Fruit fly (Drosophila melanogaster) whole organism, prepupa: Measurements from ENCODE around the gene slp1.

Experiments used
- Blimp-1 ChIP-seq: fragments of 200-800 bp; sonication (Bioruptor generic); optimal IDR thresholded peaks from 3 replicates; lab custom pipeline; 2017; ENCODE audit warnings: missing biosample characterization, missing genetic modification characterization, mild to moderate bottlenecking, moderate library complexity, missing genetic modification reagents
- CG10669 ChIP-seq: fragments of 200-800 bp; sonication (Bioruptor generic); optimal IDR thresholded peaks from 3 replicates; lab custom pipeline; 2018; ENCODE audit warnings: missing biosample characterization, mild to moderate bottlenecking, missing genetic modification characterization, moderate library complexity
- CG11294 ChIP-seq: fragments of 200-800 bp; sonication (Bioruptor generic); IDR thresholded peaks from 2 replicates; pipeline ENCODE4 v1.3.6; 2022; ENCODE audit warnings: missing biosample characterization, missing genetic modification characterization
- CG11762 ChIP-seq: fragments of 200-800 bp; sonication (Bioruptor generic); optimal IDR thresholded peaks from 3 replicates; lab custom pipeline; 2016; ENCODE audit warnings: missing biosample characterization, missing genetic modification characterization; ENCODE audit not compliant: insufficient read depth
- CG11902 ChIP-seq: fragments of 200-800 bp; sonication (Bioruptor generic); optimal IDR thresholded peaks from 3 replicates; lab custom pipeline; 2016; ENCODE audit warnings: missing biosample characterization, missing genetic modification characterization
- CG16779 ChIP-seq: fragments of 200-800 bp; sonication (Bioruptor generic); optimal IDR thresholded peaks from 3 replicates; lab custom pipeline; 2017; ENCODE audit warnings: missing biosample characterization, mild to moderate bottlenecking, missing genetic modification characterization
- CG3032 ChIP-seq: fragments of 200-800 bp; optimal IDR thresholded peaks from 2 replicates; lab custom pipeline; 2019; ENCODE audit warnings: missing biosample characterization, mild to moderate bottlenecking, missing genetic modification characterization, moderate library complexity
- CG31627 ChIP-seq: fragments of 200-800 bp; sonication (Bioruptor generic); optimal IDR thresholded peaks from 3 replicates; lab custom pipeline; 2016; ENCODE audit warnings: missing biosample characterization, missing genetic modification characterization
- CG34406 ChIP-seq: fragments of 200-800 bp; sonication (Bioruptor generic); optimal IDR thresholded peaks from 3 replicates; lab custom pipeline; 2016; ENCODE audit warnings: missing biosample characterization, missing genetic modification characterization
- CG4318 ChIP-seq: fragments of 200-800 bp; sonication (Bioruptor generic); optimal IDR thresholded peaks from 3 replicates; lab custom pipeline; 2017; ENCODE audit warnings: missing biosample characterization, mild to moderate bottlenecking, missing genetic modification characterization
- CG6163 ChIP-seq: fragments of 200-800 bp; sonication (Bioruptor generic); IDR thresholded peaks from 3 replicates; pipeline ENCODE4 v1.3.6; 2022; ENCODE audit warnings: missing biosample characterization, missing genetic modification characterization
- CG6792 ChIP-seq: fragments of 200-800 bp; sonication (Bioruptor generic); optimal IDR thresholded peaks from 3 replicates; lab custom pipeline; 2016; ENCODE audit warnings: missing biosample characterization, missing genetic modification characterization
- CG6808 ChIP-seq: fragments of 200-800 bp; sonication (Bioruptor generic); optimal IDR thresholded peaks from 3 replicates; lab custom pipeline; 2017; ENCODE audit warnings: missing biosample characterization, missing genetic modification characterization, mild to moderate bottlenecking, moderate library complexity, missing genetic modification reagents
- CG6854 ChIP-seq: fragments of 200-800 bp; sonication (Bioruptor generic); optimal IDR thresholded peaks from 2 replicates; lab custom pipeline; 2017; ENCODE audit warnings: missing biosample characterization, mild to moderate bottlenecking, missing genetic modification characterization
- CG8119 ChIP-seq: fragments of 200-800 bp; sonication (Bioruptor generic); IDR thresholded peaks from 3 replicates; pipeline ENCODE4 v1.3.6; 2022; ENCODE audit warnings: missing biosample characterization, missing genetic modification characterization
- CG8319 ChIP-seq: fragments of 200-800 bp; sonication (Bioruptor generic); optimal IDR thresholded peaks from 3 replicates; lab custom pipeline; 2016; ENCODE audit warnings: missing biosample characterization, missing genetic modification characterization
- CG8632 ChIP-seq: fragments of 200-800 bp; sonication (Bioruptor generic); optimal IDR thresholded peaks from 3 replicates; lab custom pipeline; 2016; ENCODE audit warnings: missing biosample characterization, missing genetic modification characterization
- CG9139 ChIP-seq: fragments of 200-800 bp; sonication (Bioruptor generic); optimal IDR thresholded peaks from 3 replicates; lab custom pipeline; 2017; ENCODE audit warnings: missing biosample characterization, mild to moderate bottlenecking, missing genetic modification characterization
- Eip75B ChIP-seq: fragments of 200-800 bp; sonication (Bioruptor generic); optimal IDR thresholded peaks from 3 replicates; lab custom pipeline; 2016; ENCODE audit warnings: missing biosample characterization, missing genetic modification characterization
- Eip93F ChIP-seq: fragments of 200-800 bp; sonication (Bioruptor generic); optimal IDR thresholded peaks from 2 replicates; lab custom pipeline; 2016; ENCODE audit warnings: missing biosample characterization, mild to moderate bottlenecking, missing genetic modification characterization
- Ets21C ChIP-seq: fragments of 200-800 bp; sonication (Bioruptor generic); optimal IDR thresholded peaks from 3 replicates; lab custom pipeline; 2016; ENCODE audit warnings: missing biosample characterization, missing genetic modification characterization
- Ets96B ChIP-seq: fragments of 200-800 bp; optimal IDR thresholded peaks from 2 replicates; lab custom pipeline; 2019; ENCODE audit warnings: missing biosample characterization, mild to moderate bottlenecking, missing genetic modification characterization, moderate library complexity
- Gug ChIP-seq: fragments of 200-800 bp; sonication (Bioruptor generic); IDR thresholded peaks from 2 replicates; pipeline ENCODE4 v1.3.6; 2022; ENCODE audit warnings: missing biosample characterization, missing genetic modification characterization
- Hr38 ChIP-seq: sonication (Bioruptor generic); optimal IDR thresholded peaks from 2 replicates; lab custom pipeline; 2016; ENCODE audit warnings: missing biosample characterization, missing genetic modification characterization
- Hr39 ChIP-seq: fragments of 200-800 bp; sonication (Bioruptor generic); optimal IDR thresholded peaks from 2 replicates; lab custom pipeline; 2016; ENCODE audit warnings: missing biosample characterization, missing genetic modification characterization
- Hr4 ChIP-seq: fragments of 200-800 bp; sonication (Bioruptor generic); optimal IDR thresholded peaks from 3 replicates; lab custom pipeline; 2016; ENCODE audit warnings: missing biosample characterization, missing genetic modification characterization
- Lpt ChIP-seq: fragments of 200-800 bp; sonication (Bioruptor generic); optimal IDR thresholded peaks from 3 replicates; lab custom pipeline; 2016; ENCODE audit warnings: missing biosample characterization, missing genetic modification characterization
- Met ChIP-seq: fragments of 200-800 bp; sonication (Bioruptor generic); optimal IDR thresholded peaks from 3 replicates; lab custom pipeline; 2016; ENCODE audit warnings: missing biosample characterization, missing genetic modification characterization
- OdsH ChIP-seq: fragments of 200-800 bp; sonication (Bioruptor generic); optimal IDR thresholded peaks from 3 replicates; lab custom pipeline; 2016; ENCODE audit warnings: missing biosample characterization, missing genetic modification characterization
- Smox ChIP-seq: fragments of 200-800 bp; sonication (Bioruptor generic); optimal IDR thresholded peaks from 3 replicates; lab custom pipeline; 2016; ENCODE audit warnings: missing biosample characterization, missing genetic modification characterization
- Sox102F ChIP-seq: fragments of 200-800 bp; sonication (Bioruptor generic); optimal IDR thresholded peaks from 2 replicates; lab custom pipeline; 2016; ENCODE audit warnings: missing biosample characterization, mild to moderate bottlenecking, missing genetic modification characterization
- Sox15 ChIP-seq: fragments of 200-800 bp; sonication (Bioruptor generic); optimal IDR thresholded peaks from 3 replicates; lab custom pipeline; 2016; ENCODE audit warnings: missing biosample characterization, missing genetic modification characterization
- achi ChIP-seq: fragments of 200-800 bp; sonication (Bioruptor generic); optimal IDR thresholded peaks from 3 replicates; lab custom pipeline; 2016; ENCODE audit warnings: missing biosample characterization, missing genetic modification characterization
- acj6 ChIP-seq: fragments of 200-800 bp; sonication (Bioruptor generic); optimal IDR thresholded peaks from 3 replicates; lab custom pipeline; 2016; ENCODE audit warnings: missing biosample characterization, missing genetic modification characterization
- cyc ChIP-seq: fragments of 200-800 bp; sonication (Bioruptor generic); optimal IDR thresholded peaks from 3 replicates; lab custom pipeline; 2016; ENCODE audit warnings: missing biosample characterization, missing genetic modification characterization
- fd85E ChIP-seq: fragments of 200-800 bp; sonication (Bioruptor generic); optimal IDR thresholded peaks from 3 replicates; lab custom pipeline; 2016; ENCODE audit warnings: missing biosample characterization, missing genetic modification characterization
- fkh ChIP-seq: fragments of 200-800 bp; sonication (Bioruptor generic); optimal IDR thresholded peaks from 3 replicates; lab custom pipeline; 2017; ENCODE audit warnings: missing biosample characterization, mild to moderate bottlenecking, missing genetic modification characterization, moderate library complexity
- lz ChIP-seq: fragments of 200-800 bp; sonication (Bioruptor generic); optimal IDR thresholded peaks from 3 replicates; lab custom pipeline; 2016; ENCODE audit warnings: missing biosample characterization, missing genetic modification characterization
- net ChIP-seq: fragments of 200-800 bp; sonication (Bioruptor generic); optimal IDR thresholded peaks from 3 replicates; lab custom pipeline; 2016; ENCODE audit warnings: missing biosample characterization, missing genetic modification characterization
- pdm3 ChIP-seq: fragments of 200-800 bp; sonication (Bioruptor generic); optimal IDR thresholded peaks from 3 replicates; lab custom pipeline; 2016; ENCODE audit warnings: missing biosample characterization, missing genetic modification characterization
- salr ChIP-seq, 2 experiments: fragments of 200-800 bp; sonication (Bioruptor generic); optimal IDR thresholded peaks; 3 replicates each; lab custom pipeline; 2016 to 2018; ENCODE audit warnings: missing biosample characterization in 2 of 2, missing genetic modification characterization in 2 of 2, mild to moderate bottlenecking in 1 of 2
- ss ChIP-seq, 2 experiments: fragments of 200-800 bp; sonication (Bioruptor generic); optimal IDR thresholded peaks; 2 replicates in 1 of 2; 3 replicates in 1 of 2; lab custom pipeline; 2017 to 2018; ENCODE audit warnings: mild to moderate bottlenecking in 2 of 2, missing biosample characterization in 2 of 2, missing genetic modification characterization in 2 of 2, moderate library complexity in 1 of 2
- svp ChIP-seq: fragments of 200-800 bp; sonication (Bioruptor generic); peaks from one replicate; lab custom pipeline; 2016; ENCODE audit warnings: missing biosample characterization, missing genetic modification characterization
- topi ChIP-seq: fragments of 200-800 bp; sonication (Bioruptor generic); optimal IDR thresholded peaks from 3 replicates; lab custom pipeline; 2016; ENCODE audit warnings: missing biosample characterization, missing genetic modification characterization
- vri ChIP-seq: fragments of 200-800 bp; sonication (Bioruptor generic); optimal IDR thresholded peaks from 3 replicates; lab custom pipeline; 2016; ENCODE audit warnings: missing biosample characterization, mild to moderate bottlenecking, missing genetic modification characterization

slp1 gene

dm6 chr2L:3776614-3777196, 48.8 kb upstream of the slp1 start (continued):
- TF ChIP-seq Eip75B (GFP tag; lab: Kevin White, UChicago) (peak; percentile 73), achi (GFP tag; lab: Kevin White, UChicago) (peak; percentile 89), CG11294 (GFP tag; lab: Robert Waterston, UW) (peak; percentile 78), CG8119 (peak; percentile 95), Lpt (GFP tag; lab: Kevin White, UChicago) (peak; percentile 84), OdsH (GFP tag; lab: Kevin White, UChicago) (peak; percentile 84), CG34406 (peak; percentile 89), Hr39 (GFP tag; lab: Kevin White, UChicago) (peak; percentile 13), Sox15 (GFP tag; lab: Kevin White, UChicago) (peak; percentile 48), Smox (GFP tag; lab: Kevin White, UChicago) (peak; percentile 81), CG9139 (GFP tag; lab: Kevin White, UChicago) (peak; percentile 88), CG4318 (peak; percentile 71), fkh (GFP tag; lab: Kevin White, UChicago) (peak; percentile 83), Hr4 (peak; percentile 78), Eip93F (GFP tag; lab: Kevin White, UChicago) (peak; percentile 42), Ets96B (tag; lab: Kevin White, UChicago) (peak; percentile 94)
- TF ChIP-seq, all 60 proteins: peak for 58

dm6 chr2L:3777485-3777884, 48.0 kb upstream of the slp1 start:
- no peak for TF ChIP-seq Sox102F
- no peak for TF ChIP-seq CG6854 (GFP tag; lab: Kevin White, UChicago)
- TF ChIP-seq fd85E (GFP tag; lab: Kevin White, UChicago): no peak
- TF ChIP-seq svp (GFP tag; lab: Kevin White, UChicago): no peak

DNA sequence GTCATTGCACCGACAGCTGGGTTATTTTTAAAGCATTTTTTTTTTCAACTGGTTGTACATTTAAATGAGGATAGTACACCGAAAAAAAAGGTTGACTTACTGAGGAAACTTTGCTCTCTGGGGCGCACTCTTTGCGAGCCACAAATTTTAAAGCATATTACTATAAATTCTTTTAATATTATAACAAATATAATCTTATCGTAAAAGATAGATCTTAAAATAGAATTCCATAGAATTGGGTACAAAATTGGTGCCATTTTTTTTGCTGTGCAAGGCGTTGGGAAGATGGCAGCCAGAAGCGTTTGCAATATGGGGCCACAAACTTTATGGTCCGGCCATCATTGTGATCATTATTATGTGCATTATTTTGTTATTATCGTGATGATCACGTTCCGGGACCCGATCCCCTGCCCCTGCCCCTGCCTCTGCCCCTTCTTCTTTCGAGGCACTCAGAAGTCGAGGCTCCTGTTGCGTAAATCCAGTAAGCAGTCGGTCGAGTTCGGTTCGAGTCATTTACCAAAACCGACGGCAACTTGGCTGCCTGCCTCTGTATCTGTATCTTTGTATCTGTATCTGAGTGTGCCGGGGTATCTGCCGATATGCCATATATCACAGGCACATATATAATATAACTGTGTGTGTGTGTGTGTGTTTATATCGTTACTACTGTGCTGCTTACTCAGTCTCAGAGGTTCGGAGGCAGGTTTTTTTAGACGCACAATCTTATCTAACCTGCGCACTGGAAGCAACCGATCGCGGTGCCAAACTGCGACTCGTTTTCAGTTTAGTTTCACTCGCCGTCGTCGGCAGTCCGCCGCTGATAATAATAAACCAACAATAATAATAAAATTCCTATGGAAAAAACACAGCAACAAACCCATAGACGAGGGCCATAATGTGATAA, 47.1 kb upstream of the slp1 start:
- TF ChIP-seq cyc (GFP tag; lab: Kevin White, UChicago): peak; percentile 57
- TF ChIP-seq CG16779: peak; percentile 38
- TF ChIP-seq Ets96B (tag; lab: Kevin White, UChicago): peak; percentile 87
- peak; percentile 79 for TF ChIP-seq net
- peak; percentile 85 for TF ChIP-seq acj6
- TF ChIP-seq OdsH (GFP tag; lab: Kevin White, UChicago): peak; percentile 87
- TF ChIP-seq Hr38: no peak
- TF ChIP-seq vri (GFP tag; lab: Kevin White, UChicago): peak; percentile 65
- peak; percentile 75 for TF ChIP-seq CG8632 (GFP tag; lab: Kevin White, UChicago)
- TF ChIP-seq Blimp-1: peak; percentile 50
- peak; percentile 67 for TF ChIP-seq Hr4
- peak; percentile 83 for TF ChIP-seq CG3032 (tag; lab: Kevin White, UChicago)
- peak; percentile 78 for TF ChIP-seq svp (GFP tag; lab: Kevin White, UChicago)
- TF ChIP-seq CG8319 (GFP tag; lab: Kevin White, UChicago): peak; percentile 47
- peak; percentile 51 for TF ChIP-seq pdm3 (GFP tag; lab: Kevin White, UChicago)
- peak; percentile 67 for TF ChIP-seq lz
- peak; percentile 79 for TF ChIP-seq topi
- TF ChIP-seq Met (GFP tag; lab: Kevin White, UChicago): peak; percentile 74
- TF ChIP-seq CG31627: peak; percentile 55
- TF ChIP-seq Ets21C (GFP tag; lab: Kevin White, UChicago): peak; percentile 60
- peak; percentile 84 for TF ChIP-seq CG6163 (GFP tag; lab: Robert Waterston, UW)
- TF ChIP-seq Gug (GFP tag; lab: Robert Waterston, UW): peak; percentile 56
- peak; percentile 81 for TF ChIP-seq CG6792 (GFP tag; lab: Kevin White, UChicago)
- peak; percentile 64 for TF ChIP-seq Smox (GFP tag; lab: Kevin White, UChicago)
- TF ChIP-seq CG11762 (GFP tag; lab: Kevin White, UChicago): peak; percentile 69
- TF ChIP-seq CG11902 (GFP tag; lab: Kevin White, UChicago): peak; percentile 63
- TF ChIP-seq CG6808: peak; percentile 81
- peak; percentile 68 to 71 for TF ChIP-seq ss (GFP tag; optimal IDR thresholded peaks at IDR 0.05; lab: Kevin White, UChicago)
- TF ChIP-seq salr (GFP tag; optimal IDR thresholded peaks at IDR 0.05; lab: Kevin White, UChicago): peak; percentile 58 to 68
- peak; percentile 82 for TF ChIP-seq CG10669 (GFP tag; lab: Kevin White, UChicago)
- TF ChIP-seq Hr39 (GFP tag; lab: Kevin White, UChicago): peak; percentile 64
